Fruit fly (Drosophila melanogaster): ENCODE measurements around the gene CG5404.
A peak's percentile ranks its signal among the peaks of the same experiment; 100 is the strongest.

CG5404 gene

dm6 chr3R:15676186-15677073 lies 28.0 kb upstream of the CG5404 start (continued):
- no peak for TF ChIP-seq sc (optimal IDR thresholded peaks at IDR 0.05)
- peak; percentile 64 for TF ChIP-seq sc (GFP tag; optimal IDR thresholded peaks at IDR 0.05)
- no peak for TF ChIP-seq CG10274 (GFP tag; optimal IDR thresholded peaks at IDR 0.05)
- TF ChIP-seq CG15601 (tag; optimal IDR thresholded peaks at IDR 0.05), result peak; percentile 83
- no peak for TF ChIP-seq br (optimal IDR thresholded peaks at IDR 0.05)
- TF ChIP-seq MESR4 (GFP tag; optimal IDR thresholded peaks at IDR 0.05), result no peak
- TF ChIP-seq CG1603 (tag; optimal IDR thresholded peaks at IDR 0.05), result peak; percentile 81
- peak; percentile 50 for TF ChIP-seq CG18619 (GFP tag; optimal IDR thresholded peaks at IDR 0.05)
- TF ChIP-seq CG17385 (GFP tag; optimal IDR thresholded peaks at IDR 0.05), result peak; percentile 35
- peak; percentile 52; the same call in 2 of the 3 replicates for TF ChIP-seq H15 (GFP tag; IDR thresholded peaks at IDR 0.05)
- TF ChIP-seq CG1792 (GFP tag; optimal IDR thresholded peaks at IDR 0.05), result no peak
- TF ChIP-seq CG13123 (GFP tag; optimal IDR thresholded peaks at IDR 0.05), result no peak
- peak; percentile 45 for TF ChIP-seq chn (GFP tag; optimal IDR thresholded peaks at IDR 0.05)
- peak; percentile 49 for TF ChIP-seq CG14441 (GFP tag; IDR thresholded peaks at IDR 0.05)
- peak; percentile 48 for TF ChIP-seq CG13775 (GFP tag; optimal IDR thresholded peaks at IDR 0.05)
- peak; percentile 45; the same call in 1 of the 3 replicates for TF ChIP-seq z (GFP tag; IDR thresholded peaks at IDR 0.05)
- peak; percentile 48; the same call in 1 of the 2 replicates for TF ChIP-seq Rx (GFP tag; IDR thresholded peaks at IDR 0.05)
- TF ChIP-seq bcd (GFP tag; optimal IDR thresholded peaks at IDR 0.05), result no peak
- 0 out of 3 replicates have a peak, but pooled peaks have one; percentile 17 for TF ChIP-seq CG14050 (GFP tag; IDR thresholded peaks at IDR 0.05)
- TF ChIP-seq fd96Cb (tag; optimal IDR thresholded peaks at IDR 0.05), result peak; percentile 52
- TF ChIP-seq crc (GFP tag; optimal IDR thresholded peaks at IDR 0.05), result no peak
- TF ChIP-seq sob (GFP tag; IDR thresholded peaks at IDR 0.05), result no peak
- TF ChIP-seq Hand (GFP tag; optimal IDR thresholded peaks at IDR 0.05), result no peak
- TF ChIP-seq CG9609 (GFP tag; optimal IDR thresholded peaks at IDR 0.05), result peak; percentile 21
- no peak for TF ChIP-seq Neu2 (GFP tag; optimal IDR thresholded peaks at IDR 0.05; ENCODE audit: borderline replicate concordance)
- peak; percentile 14; the same call in 1 of the 2 replicates for TF ChIP-seq lmd (GFP tag; IDR thresholded peaks at IDR 0.05)
- TF ChIP-seq Dek (tag; optimal IDR thresholded peaks at IDR 0.05), result peak; percentile 4
- peak; percentile 56 for TF ChIP-seq kni (GFP tag; optimal IDR thresholded peaks at IDR 0.05)
- no peak for TF ChIP-seq Trl (optimal IDR thresholded peaks at IDR 0.05)
- peak; percentile 44 for TF ChIP-seq Trl (GFP tag; optimal IDR thresholded peaks at IDR 0.05)
- no peak for TF ChIP-seq cas (GFP tag; IDR thresholded peaks at IDR 0.05)
- TF ChIP-seq Lpt (GFP tag; optimal IDR thresholded peaks at IDR 0.05), result no peak
- TF ChIP-seq CG2199 (GFP tag; IDR thresholded peaks at IDR 0.05), result no peak
- peak; percentile 26 for TF ChIP-seq CG8924 (tag; optimal IDR thresholded peaks at IDR 0.05)
- TF ChIP-seq CG31441 (GFP tag; IDR thresholded peaks at IDR 0.05), result peak; percentile 75
- TF ChIP-seq croc (GFP tag; conservative IDR thresholded peaks at IDR 0.05), result peak; percentile 18; the same call in 1 of the 3 replicates
- peak; percentile 48 for TF ChIP-seq sisA (GFP tag; IDR thresholded peaks at IDR 0.05)
- peak; percentile 78 for TF ChIP-seq CG2875 (GFP tag; optimal IDR thresholded peaks at IDR 0.05)
- TF ChIP-seq CG3995 (GFP tag; optimal IDR thresholded peaks at IDR 0.05), result no peak
- no peak for TF ChIP-seq exex (tag; optimal IDR thresholded peaks at IDR 0.05)
- peak; percentile 42 for TF ChIP-seq CG16863 (GFP tag; optimal IDR thresholded peaks at IDR 0.05)
- no peak for TF ChIP-seq eyg (GFP tag; optimal IDR thresholded peaks at IDR 0.05)
- peak; percentile 62; the same call in 1 of the 3 replicates for TF ChIP-seq otp (GFP tag; IDR thresholded peaks at IDR 0.05)
- peak; percentile 17 for TF ChIP-seq shn (GFP tag; optimal IDR thresholded peaks at IDR 0.05)
- 0 out of 2 replicates have a peak, but pooled peaks have one; percentile 17 for TF ChIP-seq E2f2 (GFP tag; IDR thresholded peaks at IDR 0.05)
- TF ChIP-seq dan (GFP tag; IDR thresholded peaks at IDR 0.05), result no peak
- 0 out of 2 replicates have a peak, but pooled peaks have one; percentile 13 for TF ChIP-seq esg (GFP tag; conservative IDR thresholded peaks at IDR 0.05)
- peak; percentile 10 for TF ChIP-seq CG2120 (GFP tag; optimal IDR thresholded peaks at IDR 0.05)
- 0 out of 2 replicates have a peak, but pooled peaks have one; percentile 6 for TF ChIP-seq CG14014 (GFP tag; IDR thresholded peaks at IDR 0.05)
- peak; percentile 56 for TF ChIP-seq Hr3 (GFP tag; optimal IDR thresholded peaks at IDR 0.05)

Measured in whole organism, embryonic.